Fruit fly (Drosophila melanogaster): ENCODE measurements around the gene Cyp305a1.

The Cyp305a1 gene

DNA sequence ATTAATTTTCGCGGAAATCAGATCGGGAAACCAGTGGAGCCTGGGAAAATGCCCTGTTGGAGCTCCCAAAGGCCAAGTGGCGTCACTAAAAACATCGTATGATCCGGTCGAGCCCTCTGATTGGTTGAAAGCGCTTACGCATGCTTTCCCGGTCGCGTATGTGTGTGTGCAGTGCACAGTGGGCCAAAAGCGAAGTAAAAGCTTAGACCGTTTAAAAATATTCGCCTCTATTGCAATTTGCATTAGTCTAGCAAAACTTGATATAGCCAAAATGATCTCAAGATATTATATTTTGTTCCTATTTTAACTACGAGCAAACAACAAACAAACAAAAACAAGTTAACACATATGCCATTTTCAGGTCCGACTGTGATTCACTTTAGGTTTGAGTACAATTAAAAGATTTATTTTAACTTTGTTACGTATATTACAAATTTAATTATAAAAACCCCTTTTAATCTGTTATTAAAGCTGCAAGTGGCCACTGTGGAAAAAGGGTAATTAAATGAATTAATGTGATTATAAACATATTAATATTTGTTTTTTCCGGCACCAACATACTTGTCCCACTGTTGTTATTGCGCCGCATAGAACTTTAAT lies 18.8 kb downstream of the Cyp305a1 start (continued):
- TF ChIP-seq Xbp1 (GFP tag; optimal IDR thresholded peaks at IDR 0.05) (peak; percentile 82), CG3163 (GFP tag; optimal IDR thresholded peaks at IDR 0.05) (no peak), CG31441 (GFP tag; IDR thresholded peaks at IDR 0.05) (peak; percentile 91), ERR (GFP tag; optimal IDR thresholded peaks at IDR 0.05) (peak; percentile 45), CTCF (GFP tag; optimal IDR thresholded peaks at IDR 0.05) (no peak), mam (GFP tag; optimal IDR thresholded peaks at IDR 0.05) (peak; percentile 83), Side (GFP tag; optimal IDR thresholded peaks at IDR 0.05) (peak; percentile 83), chm (GFP tag; IDR thresholded peaks at IDR 0.05) (peak; percentile 51; the same call in 1 of the 2 replicates), cg (GFP tag; optimal IDR thresholded peaks at IDR 0.05) (peak; percentile 87), Ravus (GFP tag; IDR thresholded peaks at IDR 0.05) (no peak), CG4404 (GFP tag; IDR thresholded peaks at IDR 0.05) (0 out of 2 replicates have a peak, but pooled peaks have one; percentile 32), H2.0 (GFP tag; IDR thresholded peaks at IDR 0.05) (peak; percentile 36; the same call in 1 of the 2 replicates), CG4820 (GFP tag; optimal IDR thresholded peaks at IDR 0.05) (peak; percentile 67), CG32767 (GFP tag; IDR thresholded peaks at IDR 0.05) (peak; percentile 62), NC2β (GFP tag; optimal IDR thresholded peaks at IDR 0.05) (peak; percentile 65), otp (GFP tag; IDR thresholded peaks at IDR 0.05) (peak; percentile 56; the same call in 1 of the 3 replicates), CG12659 (GFP tag; optimal IDR thresholded peaks at IDR 0.05) (peak; percentile 93), CG10565 (GFP tag; optimal IDR thresholded peaks at IDR 0.05) (peak; percentile 53), Optix (GFP tag; IDR thresholded peaks at IDR 0.05) (peak; percentile 59; the same call in 2 of the 3 replicates), CG17829 (tag; optimal IDR thresholded peaks at IDR 0.05) (peak; percentile 85), emc (GFP tag; optimal IDR thresholded peaks at IDR 0.05) (peak; percentile 36), CG13775 (GFP tag; optimal IDR thresholded peaks at IDR 0.05) (peak; percentile 87), CG11696 (GFP tag; IDR thresholded peaks at IDR 0.05) (peak; percentile 24; the same call in 1 of the 2 replicates), CG18476 (GFP tag; optimal IDR thresholded peaks at IDR 0.05) (peak; percentile 84), dan (GFP tag; IDR thresholded peaks at IDR 0.05) (no peak), row (GFP tag; IDR thresholded peaks at IDR 0.05) (peak; percentile 90), Taf1 (GFP tag; IDR thresholded peaks at IDR 0.05) (peak; percentile 55; the same call in 1 of the 2 replicates), Mrtf (GFP tag; IDR thresholded peaks at IDR 0.05) (peak; percentile 46; the same call in 1 of the 3 replicates), Awh (GFP tag; IDR thresholded peaks at IDR 0.05) (peak; percentile 68), slp2 (GFP tag; optimal IDR thresholded peaks at IDR 0.05) (peak; percentile 73), Ptx1 (GFP tag; IDR thresholded peaks at IDR 0.05) (peak; percentile 76), tup (GFP tag; optimal IDR thresholded peaks at IDR 0.05) (peak; percentile 54), CG3838 (GFP tag; optimal IDR thresholded peaks at IDR 0.05) (peak; percentile 51), Hand (GFP tag; optimal IDR thresholded peaks at IDR 0.05) (peak; percentile 91), dati (GFP tag; IDR thresholded peaks at IDR 0.05) (no peak), NK7.1 (GFP tag; optimal IDR thresholded peaks at IDR 0.05) (peak; percentile 88), CG7556 (GFP tag; optimal IDR thresholded peaks at IDR 0.05) (peak; percentile 95), CG10654 (GFP tag; optimal IDR thresholded peaks at IDR 0.05) (peak; percentile 44), CG10274 (GFP tag; optimal IDR thresholded peaks at IDR 0.05) (peak; percentile 73), tap (tag; optimal IDR thresholded peaks at IDR 0.05) (peak; percentile 71), wek (GFP tag; optimal IDR thresholded peaks at IDR 0.05) (peak; percentile 66), CG8388 (GFP tag; optimal IDR thresholded peaks at IDR 0.05) (peak; percentile 72), CG9797 (GFP tag; optimal IDR thresholded peaks at IDR 0.05) (no peak), sr (GFP tag; IDR thresholded peaks at IDR 0.05) (peak; percentile 19; the same call in 1 of the 3 replicates), az2 (GFP tag; optimal IDR thresholded peaks at IDR 0.05) (peak; percentile 82), CG2202 (tag; optimal IDR thresholded peaks at IDR 0.05) (peak; percentile 53), tx (GFP tag; optimal IDR thresholded peaks at IDR 0.05) (peak; percentile 68), mirr (GFP tag; optimal IDR thresholded peaks at IDR 0.05) (peak; percentile 52), Adf1 (GFP tag; IDR thresholded peaks at IDR 0.05) (peak; percentile 56), CG10267 (tag; optimal IDR thresholded peaks at IDR 0.05) (peak; percentile 77), Scr (GFP tag; IDR thresholded peaks at IDR 0.05; ENCODE audit: partially characterized antibody) (no peak; the same call in 1 of the 2 replicates)
